Worm (Caenorhabditis elegans): ENCODE data around the gene nkat-3.

- TF ChIP-seq ref-1 (GFP tag; conservative IDR thresholded peaks at IDR 0.05) = no peak
- TF ChIP-seq flt-1 (GFP tag; IDR thresholded peaks at IDR 0.05) = no peak
- TF ChIP-seq ztf-29 (GFP tag; IDR thresholded peaks at IDR 0.05) = no peak
- TF ChIP-seq T22C8.4 (GFP tag; IDR thresholded peaks at IDR 0.05) = no peak
- TF ChIP-seq ztf-23 (GFP tag; IDR thresholded peaks at IDR 0.05) = no peak
- no peak for TF ChIP-seq med-1 (GFP tag; optimal IDR thresholded peaks at IDR 0.05; ENCODE audit: insufficient read depth)
- no peak for TF ChIP-seq tab-1 (GFP tag; IDR thresholded peaks at IDR 0.05)
- TF ChIP-seq cog-1 (tag; optimal IDR thresholded peaks at IDR 0.05) = no peak
Measured at ce11 chrX:15487806-15488205, 46.3 kb downstream of the nkat-3 start, which contains the start of gene H13N06.2.

All from whole organism, midembryonic.